Fruit fly (Drosophila melanogaster): ENCODE data around the gene CG42523.
A peak's percentile ranks its signal among the peaks of the same experiment; 100 is the strongest.

CG42523 gene

DNA sequence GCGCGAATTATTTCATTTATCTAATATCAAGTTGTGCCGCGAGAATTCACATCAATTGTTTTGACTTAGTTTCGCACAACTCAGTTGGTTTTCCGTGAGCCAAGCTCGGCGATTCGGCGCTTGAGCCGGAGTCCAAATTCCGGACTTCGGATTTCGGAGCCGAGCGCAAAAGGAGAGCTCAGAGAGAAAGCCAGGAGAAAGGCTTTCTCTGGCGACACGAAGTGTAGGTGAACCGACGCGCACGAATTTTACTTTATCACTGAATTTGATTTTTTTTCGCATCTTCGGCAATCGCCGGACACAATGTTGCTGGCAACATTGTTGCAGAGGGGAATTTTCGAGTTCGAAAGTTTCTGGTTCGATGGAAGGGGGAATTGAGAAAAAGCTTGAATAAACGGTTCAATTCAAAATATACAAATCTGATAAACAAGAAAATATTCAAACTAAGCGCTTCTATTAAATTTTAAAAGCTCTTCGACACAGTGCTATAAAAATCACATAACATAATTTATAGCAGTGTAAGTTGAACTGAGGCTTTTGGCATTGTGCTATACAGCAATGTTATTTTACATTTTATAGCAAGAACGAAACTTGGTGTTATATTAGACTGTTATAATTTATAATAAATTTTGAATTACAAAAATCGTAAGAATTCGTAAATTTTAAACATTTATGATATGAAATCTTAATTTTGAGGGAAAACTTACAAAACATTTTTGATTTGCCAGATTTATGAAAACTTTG lies 31.3 kb downstream of the CG42523 start, which contains the start of gene fipi (continued):
- TF ChIP-seq CG6254 (GFP tag; optimal IDR thresholded peaks at IDR 0.05) (peak; percentile 5), CG17359 (tag; optimal IDR thresholded peaks at IDR 0.05) (no peak), CG1529 (GFP tag; optimal IDR thresholded peaks at IDR 0.05) (peak; percentile 16), Asciz (GFP tag; optimal IDR thresholded peaks at IDR 0.05) (peak; percentile 40), bowl (GFP tag; IDR thresholded peaks at IDR 0.05) (no peak), CG17328 (GFP tag; IDR thresholded peaks at IDR 0.05) (peak; percentile 33; the same call in 1 of the 2 replicates), Blimp-1 (GFP tag; optimal IDR thresholded peaks at IDR 0.05) (peak; percentile 26), Hr3 (GFP tag; optimal IDR thresholded peaks at IDR 0.05) (no peak), CTCF (GFP tag; optimal IDR thresholded peaks at IDR 0.05) (peak; percentile 73), chm (GFP tag; IDR thresholded peaks at IDR 0.05) (0 out of 2 replicates have a peak, but pooled peaks have one; percentile 23), Hsf (GFP tag; optimal IDR thresholded peaks at IDR 0.05) (no peak), ATbp (GFP tag; optimal IDR thresholded peaks at IDR 0.05) (peak; percentile 12), CG3407 (GFP tag; optimal IDR thresholded peaks at IDR 0.05) (peak; percentile 17), corto (GFP tag; optimal IDR thresholded peaks at IDR 0.05) (no peak), abd-A (tag; optimal IDR thresholded peaks at IDR 0.05) (peak; percentile 10), CG10274 (GFP tag; optimal IDR thresholded peaks at IDR 0.05) (no peak), CG11504 (tag; optimal IDR thresholded peaks at IDR 0.05) (peak; percentile 99), CG7271 (tag; optimal IDR thresholded peaks at IDR 0.05) (peak; percentile 2), insv (GFP tag; optimal IDR thresholded peaks at IDR 0.05) (no peak), br (optimal IDR thresholded peaks at IDR 0.05) (no peak), CG5180 (GFP tag; optimal IDR thresholded peaks at IDR 0.05) (peak; percentile 5), Deaf1 (tag; optimal IDR thresholded peaks at IDR 0.05) (peak; percentile 93), Dad (GFP tag; optimal IDR thresholded peaks at IDR 0.05) (no peak), CG18262 (tag; optimal IDR thresholded peaks at IDR 0.05) (peak; percentile 12), grn (GFP tag; optimal IDR thresholded peaks at IDR 0.05) (no peak), HLH3B (GFP tag; IDR thresholded peaks at IDR 0.05) (no peak), CG13894 (tag; optimal IDR thresholded peaks at IDR 0.05) (peak; percentile 6), CG12659 (GFP tag; optimal IDR thresholded peaks at IDR 0.05) (peak; percentile 10), CG4707 (GFP tag; optimal IDR thresholded peaks at IDR 0.05) (peak; percentile 36)

DNA sequence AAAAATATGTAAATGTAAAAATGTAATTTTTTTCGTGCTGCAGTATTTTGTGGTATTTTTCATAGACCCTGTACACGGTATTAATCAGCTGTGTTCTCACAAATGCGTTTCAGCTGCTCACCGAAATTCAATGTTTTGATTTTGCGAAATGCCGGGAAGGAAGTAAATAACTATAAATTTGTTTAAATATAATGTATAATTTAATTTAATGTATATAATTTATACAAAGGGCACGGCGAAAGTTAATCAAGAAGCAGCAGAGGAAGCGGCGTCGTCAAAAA lies 31.8 kb downstream of the CG42523 start, which contains the start of gene CG3294:
Gene CG3294 (plus strand): TSS at position 26 of the 281 bp plus-strand sequence.
- peak; percentile 15; the same call in 1 of the 2 replicates for TF ChIP-seq Scr (GFP tag; IDR thresholded peaks at IDR 0.05; ENCODE audit: partially characterized antibody)
- peak; percentile 53 for TF ChIP-seq pzg (GFP tag; optimal IDR thresholded peaks at IDR 0.05)
- peak; percentile 68 for TF ChIP-seq gfzf (GFP tag; optimal IDR thresholded peaks at IDR 0.05)
- peak; percentile 90 for TF ChIP-seq MBD-R2 (GFP tag; IDR thresholded peaks at IDR 0.05)
- TF ChIP-seq Doc3 (GFP tag; IDR thresholded peaks at IDR 0.05; ENCODE audit: partially characterized antibody): no peak
- TF ChIP-seq CG10267 (tag; optimal IDR thresholded peaks at IDR 0.05): peak; percentile 3
- TF ChIP-seq CG15269 (tag; optimal IDR thresholded peaks at IDR 0.05): no peak
- peak; percentile 5 for TF ChIP-seq sd (tag; optimal IDR thresholded peaks at IDR 0.05)
- TF ChIP-seq CG30020 (tag; optimal IDR thresholded peaks at IDR 0.05): peak; percentile 41
- peak; percentile 77 for TF ChIP-seq stwl (tag; optimal IDR thresholded peaks at IDR 0.05)
- TF ChIP-seq Dll (GFP tag; IDR thresholded peaks at IDR 0.05; ENCODE audit: partially characterized antibody): no peak
- peak; percentile 65 to 93 for TF ChIP-seq crp (GFP tag; optimal IDR thresholded peaks at IDR 0.05)
- TF ChIP-seq D19B (GFP tag; optimal IDR thresholded peaks at IDR 0.05): peak; percentile 61
- peak; percentile 25 for TF ChIP-seq CG2116 (GFP tag; optimal IDR thresholded peaks at IDR 0.05)
- TF ChIP-seq CG17829 (tag; optimal IDR thresholded peaks at IDR 0.05): peak; percentile 1
- peak; percentile 30 for TF ChIP-seq CTCF (GFP tag; optimal IDR thresholded peaks at IDR 0.05)
- TF ChIP-seq her (GFP tag; optimal IDR thresholded peaks at IDR 0.05): peak; percentile 98
- no peak for TF ChIP-seq yki (optimal IDR thresholded peaks at IDR 0.05)
- no peak for TF ChIP-seq aop (GFP tag; IDR thresholded peaks at IDR 0.05)
- peak; percentile 18 for TF ChIP-seq Nf-YC (tag; optimal IDR thresholded peaks at IDR 0.05)
- TF ChIP-seq Dp (GFP tag; optimal IDR thresholded peaks at IDR 0.05): peak; percentile 47
- peak; percentile 24 for TF ChIP-seq CG15514 (GFP tag; optimal IDR thresholded peaks at IDR 0.05)

Measured in whole organism, embryonic.